Worm (Caenorhabditis elegans) whole organism, dauer: ENCODE results near the gene ugt-48.

Experiments
- unc-62 ChIP-seq: sonication (generic microtip); optimal IDR thresholded peaks from 2 replicates; lab custom pipeline; 2017; ENCODE audit warnings: missing biosample characterization, missing genetic modification reagents, missing genetic modification characterization

The ugt-48 gene

ce11 chrV:5509966-5510365, 37.9 kb downstream of the ugt-48 start:
- no peak for TF ChIP-seq unc-62

ce11 chrV:5509134-5509533, 38.7 kb downstream of the ugt-48 start:
- no peak for TF ChIP-seq unc-62

ce11 chrV:5504807-5505442, 42.9 kb downstream of the ugt-48 start, which contains the start of the genes dnj-19 and nhr-47:
TSS of gene dnj-19 (minus strand) at chrV:5504857.
TSS of gene nhr-47 (plus strand) at chrV:5505253.
- TF ChIP-seq unc-62: no peak

- no peak for TF ChIP-seq unc-62
These were observed 43.6 kb downstream of the ugt-48 start for ce11 chrV:5504295-5504694.

ce11 chrV:5502701-5503100, 45.2 kb downstream of the ugt-48 start:
- TF ChIP-seq unc-62: no peak

- no peak for TF ChIP-seq unc-62
These were observed 48.4 kb downstream of the ugt-48 start for ce11 chrV:5499475-5499874.
